Fruit fly (Drosophila melanogaster): ENCODE data around the gene Atg8a.
A peak's percentile ranks its signal among the peaks of the same experiment; 100 is the strongest.

The Atg8a gene

dm6 chrX:10784812-10785638 is 16.9 kb upstream of the Atg8a start (continued):
- TF ChIP-seq Meics (GFP tag; optimal IDR thresholded peaks at IDR 0.05): peak; percentile 18
- TF ChIP-seq tll (GFP tag; optimal IDR thresholded peaks at IDR 0.05): peak in 1 of 2 experiments; percentile 83
- TF ChIP-seq Trl (optimal IDR thresholded peaks at IDR 0.05): peak in 1 of 2 experiments; percentile 52
- TF ChIP-seq Trl (GFP tag; optimal IDR thresholded peaks at IDR 0.05): no peak
- peak; percentile 3 for TF ChIP-seq exex (tag; optimal IDR thresholded peaks at IDR 0.05)
- TF ChIP-seq CG17361 (GFP tag; IDR thresholded peaks at IDR 0.05): 0 out of 3 replicates have a peak, but pooled peaks have one; percentile 19
- TF ChIP-seq fru (optimal IDR thresholded peaks at IDR 0.05): no peak
- TF ChIP-seq rib (GFP tag; IDR thresholded peaks at IDR 0.05): peak; percentile 30; the same call in 1 of the 2 replicates
- no peak for TF ChIP-seq pros (GFP tag; optimal IDR thresholded peaks at IDR 0.05)
- no peak for TF ChIP-seq Atf3 (GFP tag; optimal IDR thresholded peaks at IDR 0.05)
- TF ChIP-seq crol (GFP tag; IDR thresholded peaks at IDR 0.05): peak; percentile 61
- TF ChIP-seq pfk (GFP tag; optimal IDR thresholded peaks at IDR 0.05): no peak
- TF ChIP-seq E2f2 (GFP tag; IDR thresholded peaks at IDR 0.05): 0 out of 2 replicates have a peak, but pooled peaks have one; percentile 6
- TF ChIP-seq row (GFP tag; IDR thresholded peaks at IDR 0.05): peak; percentile 62
- peak; percentile 43 for TF ChIP-seq CG9437 (GFP tag; optimal IDR thresholded peaks at IDR 0.05)
- TF ChIP-seq CG3407 (GFP tag; optimal IDR thresholded peaks at IDR 0.05): no peak
- TF ChIP-seq CG15269 (tag; optimal IDR thresholded peaks at IDR 0.05): peak; percentile 27
- no peak for TF ChIP-seq stc (GFP tag; IDR thresholded peaks at IDR 0.05)
- TF ChIP-seq bcd (GFP tag; optimal IDR thresholded peaks at IDR 0.05): peak; percentile 5
- peak; percentile 62 for TF ChIP-seq CG8388 (GFP tag; optimal IDR thresholded peaks at IDR 0.05)
- no peak for TF ChIP-seq Fer2 (tag; optimal IDR thresholded peaks at IDR 0.05)
- peak; percentile 11 for TF ChIP-seq CG13775 (GFP tag; optimal IDR thresholded peaks at IDR 0.05)
- no peak for TF ChIP-seq unc-4 (GFP tag; IDR thresholded peaks at IDR 0.05; ENCODE audit: partially characterized antibody)
- TF ChIP-seq CG17359 (tag; optimal IDR thresholded peaks at IDR 0.05): no peak
- peak; percentile 16 for TF ChIP-seq CG12659 (GFP tag; optimal IDR thresholded peaks at IDR 0.05)
- TF ChIP-seq CG3163 (GFP tag; optimal IDR thresholded peaks at IDR 0.05): no peak
- TF ChIP-seq jing (GFP tag; optimal IDR thresholded peaks at IDR 0.05): no peak
- TF ChIP-seq Six4 (GFP tag; optimal IDR thresholded peaks at IDR 0.05): no peak
- peak; percentile 16 for TF ChIP-seq CG2120 (GFP tag; optimal IDR thresholded peaks at IDR 0.05)
- no peak for TF ChIP-seq Sry-δ (GFP tag; optimal IDR thresholded peaks at IDR 0.05)
- no peak for TF ChIP-seq Hmx (GFP tag; optimal IDR thresholded peaks at IDR 0.05)
- TF ChIP-seq al (GFP tag; IDR thresholded peaks at IDR 0.05): 0 out of 2 replicates have a peak, but pooled peaks have one; percentile 14
- TF ChIP-seq CG15479 (GFP tag; optimal IDR thresholded peaks at IDR 0.05): peak; percentile 72
- TF ChIP-seq ap (GFP tag; IDR thresholded peaks at IDR 0.05): no peak
- peak; percentile 9 for TF ChIP-seq D19B (GFP tag; optimal IDR thresholded peaks at IDR 0.05)
- TF ChIP-seq chn (GFP tag; optimal IDR thresholded peaks at IDR 0.05): no peak
- peak; percentile 16 for TF ChIP-seq CG12104 (GFP tag; optimal IDR thresholded peaks at IDR 0.05)
- TF ChIP-seq CG30431 (GFP tag; optimal IDR thresholded peaks at IDR 0.05): no peak
- no peak for TF ChIP-seq CG7372 (GFP tag; IDR thresholded peaks at IDR 0.05)
- no peak for TF ChIP-seq Stat92E (GFP tag; optimal IDR thresholded peaks at IDR 0.05)
- 0 out of 3 replicates have a peak, but pooled peaks have one; percentile 33 for TF ChIP-seq HLH4C (GFP tag; IDR thresholded peaks at IDR 0.05; ENCODE audit: partially characterized antibody)
- TF ChIP-seq CG9727 (GFP tag; optimal IDR thresholded peaks at IDR 0.05): peak; percentile 71
- TF ChIP-seq nmo (GFP tag; optimal IDR thresholded peaks at IDR 0.05): peak; percentile 7
- peak; percentile 49 for TF ChIP-seq CG30403 (GFP tag; optimal IDR thresholded peaks at IDR 0.05)
- peak; percentile 40 for TF ChIP-seq CG10147 (GFP tag; optimal IDR thresholded peaks at IDR 0.05)
- 0 out of 2 replicates have a peak, but pooled peaks have one; percentile 22 for TF ChIP-seq CG32532 (GFP tag; IDR thresholded peaks at IDR 0.05)
- TF ChIP-seq Sry-β (GFP tag; optimal IDR thresholded peaks at IDR 0.05): peak; percentile 90
- peak in 1 of 2 experiments; percentile 41 for TF ChIP-seq Eip74EF (GFP tag; optimal IDR thresholded peaks at IDR 0.05)
